Worm (Caenorhabditis elegans): Measurements from ENCODE around the gene ccdc-55.

Gene ccdc-55

ce11 chrIII:4193659-4194103 is 25.1 kb upstream of the ccdc-55 start, which contains the start of gene xbp-1 (continued):
- TF ChIP-seq Y95B8A.8 (GFP tag; IDR thresholded peaks at IDR 0.05), result 0 out of 2 replicates have a peak, but pooled peaks have one; percentile 38

ce11 chrIII:4191091-4191638 is 22.6 kb upstream of the ccdc-55 start, which contains the start of gene dnj-16:
Gene dnj-16 (plus strand): TSS chrIII:4191141.
- TF ChIP-seq nhr-80 (tag; optimal IDR thresholded peaks at IDR 0.05), result peak; percentile 31
- TF ChIP-seq hmg-1.2 (GFP tag; IDR thresholded peaks at IDR 0.05), result peak; percentile 23; the same call in 1 of the 2 replicates
- TF ChIP-seq snpc-1.3 (tag; optimal IDR thresholded peaks at IDR 0.05; ENCODE audit: insufficient read depth), result peak; percentile 24
- peak; percentile 85 for TF ChIP-seq lsl-1 (GFP tag; optimal IDR thresholded peaks at IDR 0.05)
- TF ChIP-seq dox-1 (GFP tag; IDR thresholded peaks at IDR 0.05), result no peak
- TF ChIP-seq lin-54 (GFP tag; optimal IDR thresholded peaks at IDR 0.05), result no peak
- peak; percentile 96 for TF ChIP-seq cebp-1 (GFP tag; IDR thresholded peaks at IDR 0.05)
- peak; percentile 98 for TF ChIP-seq cebp-1 (tag; optimal IDR thresholded peaks at IDR 0.05)
- peak; percentile 61 for TF ChIP-seq attf-5 (GFP tag; optimal IDR thresholded peaks at IDR 0.05)
- no peak for TF ChIP-seq B0336.3 (GFP tag; IDR thresholded peaks at IDR 0.05)

ce11 chrIII:4190241-4190640 is 21.7 kb upstream of the ccdc-55 start, which contains the start of gene spp-28:
Gene spp-28 (minus strand): TSS chrIII:4190341.
- no peak for TF ChIP-seq let-607 (tag; optimal IDR thresholded peaks at IDR 0.05)
- no peak for TF ChIP-seq hrde-1 (tag; optimal IDR thresholded peaks at IDR 0.05; ENCODE audit: borderline replicate concordance)
- no peak for TF ChIP-seq ccch-3 (GFP tag; optimal IDR thresholded peaks at IDR 0.05)
- TF ChIP-seq F33H1.4 (GFP tag; IDR thresholded peaks at IDR 0.05), result no peak
- TF ChIP-seq somi-1 (GFP tag; optimal IDR thresholded peaks at IDR 0.05), result no peak

- TF ChIP-seq attf-3 (GFP tag; conservative IDR thresholded peaks at IDR 0.05), result no peak
- TF ChIP-seq madf-10 (tag; optimal IDR thresholded peaks at IDR 0.05), result no peak
- no peak for TF ChIP-seq hmg-20 (GFP tag; IDR thresholded peaks at IDR 0.05)
- TF ChIP-seq snpc-1.1 (tag; optimal IDR thresholded peaks at IDR 0.05; ENCODE audit: insufficient read depth), result no peak
- TF ChIP-seq egl-18 (GFP tag; IDR thresholded peaks at IDR 0.05), result no peak
- no peak for TF ChIP-seq ceh-91 (GFP tag; IDR thresholded peaks at IDR 0.05)
- no peak for TF ChIP-seq ceh-100 (GFP tag; IDR thresholded peaks at IDR 0.05)
- no peak for TF ChIP-seq F39B2.1 (GFP tag; IDR thresholded peaks at IDR 0.05)
- TF ChIP-seq lin-35 (GFP tag; optimal IDR thresholded peaks at IDR 0.05), result no peak
- no peak for TF ChIP-seq die-1 (tag; optimal IDR thresholded peaks at IDR 0.05)
- TF ChIP-seq ceh-79 (tag; optimal IDR thresholded peaks at IDR 0.05), result no peak
- TF ChIP-seq snpc-3.4 (tag; optimal IDR thresholded peaks at IDR 0.05), result no peak
- no peak for TF ChIP-seq F33H1.4 (GFP tag; IDR thresholded peaks at IDR 0.05)
- TF ChIP-seq pbrm-1 (GFP tag; IDR thresholded peaks at IDR 0.05), result no peak
- no peak for TF ChIP-seq Y79H2A.3 (GFP tag; conservative IDR thresholded peaks at IDR 0.05)
- TF ChIP-seq ama-1 (optimal IDR thresholded peaks at IDR 0.05), result no peak
- no peak for TF ChIP-seq ama-1 (GFP tag; optimal IDR thresholded peaks at IDR 0.05)
- TF ChIP-seq hlh-26 (GFP tag; conservative IDR thresholded peaks at IDR 0.05), result no peak
- TF ChIP-seq hrde-1 (tag; optimal IDR thresholded peaks at IDR 0.05; ENCODE audit: borderline replicate concordance), result no peak
- TF ChIP-seq Y67H2A.10 (GFP tag; conservative IDR thresholded peaks at IDR 0.05), result no peak
- TF ChIP-seq let-526 (GFP tag; IDR thresholded peaks at IDR 0.05), result no peak
These were observed 21.0 kb upstream of the ccdc-55 start for ce11 chrIII:4189602-4190001.

Data from whole organism, young adult.